Worm (Caenorhabditis elegans): ENCODE data around the gene R10E4.11.

R10E4.11 gene

DNA sequence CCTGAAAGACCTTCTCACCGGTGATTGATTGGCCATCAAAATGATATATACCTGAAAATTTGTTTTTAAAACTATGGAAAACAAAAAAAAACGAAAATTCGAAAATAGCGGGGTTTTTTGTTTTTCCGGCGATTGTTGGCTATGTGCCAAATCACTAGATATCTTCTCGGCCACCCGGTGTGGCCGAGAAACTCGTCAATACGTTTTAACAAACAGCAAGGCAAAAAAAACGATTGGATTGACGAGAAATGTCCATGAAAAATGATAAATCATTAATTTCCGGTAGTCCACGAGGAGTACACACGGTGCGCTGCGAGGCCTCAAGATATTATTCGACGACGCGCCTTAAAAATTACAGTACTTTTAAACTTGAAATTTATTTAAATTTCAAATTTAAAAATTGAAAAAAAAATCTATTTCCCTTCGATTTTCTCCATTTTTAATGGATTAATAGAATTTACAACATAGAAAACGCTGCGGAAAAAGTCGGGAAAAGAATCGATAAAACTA, at the start of gene R10E4.11:
TSS of gene R10E4.11 (minus strand) at position 51 of the 510 bp plus-strand sequence.
- TF ChIP-seq him-1 (tag; optimal IDR thresholded peaks at IDR 0.05) = no peak
- TF ChIP-seq dao-5 (tag; optimal IDR thresholded peaks at IDR 0.05) = no peak
- no peak for TF ChIP-seq W03F9.2 (tag; optimal IDR thresholded peaks at IDR 0.05)

DNA sequence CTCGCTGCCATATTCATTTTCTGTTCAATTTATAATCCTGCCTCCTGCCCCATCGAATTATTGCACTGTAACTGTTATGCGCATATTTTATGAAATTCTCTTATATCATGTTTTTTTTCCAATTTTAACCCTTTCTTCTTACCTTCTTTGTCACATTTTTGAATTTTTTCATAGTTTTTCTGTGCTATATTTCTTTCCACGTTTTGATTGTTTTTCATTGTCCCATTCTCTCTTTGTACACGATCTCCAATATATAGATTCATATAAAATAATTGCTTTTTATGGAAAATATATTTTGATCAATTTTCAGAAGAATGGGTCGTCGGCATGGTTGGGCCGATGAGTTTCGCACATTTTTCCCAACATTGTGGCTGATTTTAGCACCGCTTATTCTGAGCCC, 49.0 kb upstream of the R10E4.11 start, which contains the start of gene B0285.6:
TSS of gene B0285.6 (plus strand) at position 301 of the 400 bp plus-strand sequence.
- TF ChIP-seq dao-5 (tag; optimal IDR thresholded peaks at IDR 0.05) (no peak), W03F9.2 (tag; optimal IDR thresholded peaks at IDR 0.05) (no peak), him-1 (tag; optimal IDR thresholded peaks at IDR 0.05) (no peak)

DNA sequence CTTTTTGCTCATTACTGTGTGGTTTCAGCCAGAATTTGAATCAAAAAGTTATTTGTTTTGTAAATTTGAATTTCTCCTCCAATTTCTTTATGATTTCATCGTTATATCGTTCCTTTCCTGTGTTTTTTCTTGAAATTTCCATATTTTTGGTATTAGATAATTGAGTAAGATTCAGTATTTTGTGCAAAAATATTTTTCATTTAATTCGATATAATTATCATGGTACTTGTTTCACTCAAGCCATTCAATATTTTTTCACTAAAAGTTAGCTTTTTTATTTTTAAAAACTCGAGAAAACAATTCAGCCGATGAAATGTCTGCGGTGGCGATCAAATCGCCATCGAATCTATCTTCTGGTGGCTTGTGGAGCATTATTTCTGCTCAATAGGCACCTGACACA, 44.2 kb upstream of the R10E4.11 start, which contains the start of gene hse-5:
TSS of gene hse-5 (plus strand) at position 301 of the 400 bp plus-strand sequence.
- TF ChIP-seq W03F9.2 (tag; optimal IDR thresholded peaks at IDR 0.05) (no peak), dao-5 (tag; optimal IDR thresholded peaks at IDR 0.05) (no peak), him-1 (tag; optimal IDR thresholded peaks at IDR 0.05) (no peak)

DNA sequence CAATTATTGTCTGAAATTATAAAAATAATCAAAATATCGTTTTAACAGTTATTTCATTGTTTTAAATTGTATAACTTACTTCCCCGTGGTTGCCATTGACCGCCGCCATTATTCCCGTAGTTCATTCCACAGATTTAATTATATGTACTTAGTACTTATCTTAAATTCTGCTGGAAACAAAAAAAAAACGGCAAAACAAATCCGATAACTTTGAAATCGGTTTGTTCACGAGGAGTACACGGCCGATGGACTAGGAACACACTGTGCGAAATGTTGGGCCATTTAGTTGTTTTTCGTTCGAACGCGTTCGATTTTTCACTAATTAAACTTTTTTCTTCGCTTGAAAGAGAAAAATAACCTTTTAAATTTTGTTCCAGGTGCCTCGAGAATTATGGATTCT, 42.2 kb upstream of the R10E4.11 start, which contains the start of the genes B0285.3 and lcmt-1:
TSS of gene B0285.3 (minus strand) at position 267 of the 400 bp plus-strand sequence.
TSS of gene lcmt-1 (plus strand) at position 377 of the 400 bp plus-strand sequence.
- TF ChIP-seq W03F9.2 (tag; optimal IDR thresholded peaks at IDR 0.05) = peak; percentile 55
- no peak for TF ChIP-seq dao-5 (tag; optimal IDR thresholded peaks at IDR 0.05)
- no peak for TF ChIP-seq him-1 (tag; optimal IDR thresholded peaks at IDR 0.05)

DNA sequence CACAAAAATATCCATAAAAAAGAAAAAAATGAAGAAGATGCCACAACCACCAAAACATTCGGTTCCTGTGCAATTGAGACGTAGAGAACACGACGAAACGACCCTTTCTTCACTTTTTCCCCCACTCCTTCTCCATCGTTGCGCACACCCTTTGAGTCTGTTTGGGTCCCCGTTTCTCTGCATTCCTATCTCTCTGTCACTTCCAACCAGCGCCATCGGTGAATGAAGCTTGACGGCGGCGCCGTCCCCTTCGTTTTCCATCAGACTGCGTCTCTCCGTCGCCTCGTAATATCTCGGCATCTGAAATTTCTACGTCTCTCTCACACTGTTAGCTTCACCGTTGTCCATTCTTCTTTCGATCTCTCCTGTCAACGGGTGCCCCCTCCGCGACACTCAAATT, 34.8 kb upstream of the R10E4.11 start:
- TF ChIP-seq dao-5 (tag; optimal IDR thresholded peaks at IDR 0.05) (no peak), him-1 (tag; optimal IDR thresholded peaks at IDR 0.05) (no peak), W03F9.2 (tag; optimal IDR thresholded peaks at IDR 0.05) (peak; percentile 27)

DNA sequence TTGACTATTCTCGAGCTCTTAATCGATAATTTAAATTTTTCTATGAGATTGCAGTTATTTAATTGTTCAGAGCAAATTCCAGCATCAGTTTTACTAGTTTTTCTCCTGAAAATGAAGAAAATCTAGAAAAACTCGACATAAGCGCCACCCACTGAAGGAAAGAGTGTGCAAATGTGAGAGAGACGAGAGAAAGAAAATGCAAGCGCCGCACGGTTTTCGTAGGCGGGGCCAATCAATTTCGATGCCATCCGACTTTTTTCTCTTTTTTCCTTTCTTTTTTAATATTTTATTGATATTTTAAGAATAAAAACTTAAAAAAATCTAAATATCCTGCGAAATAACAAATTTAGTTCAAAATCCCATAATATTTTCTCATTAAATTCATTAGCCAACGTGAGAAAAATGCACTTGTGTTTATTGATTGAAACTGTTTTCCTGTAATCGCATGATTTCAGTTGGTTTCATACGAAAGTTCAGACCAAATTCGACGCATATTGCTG, 31.8 kb upstream of the R10E4.11 start, which contains the start of gene cdk-12:
TSS of gene cdk-12 (plus strand) at position 450 of the 500 bp plus-strand sequence.
- TF ChIP-seq him-1 (tag; optimal IDR thresholded peaks at IDR 0.05) (no peak), W03F9.2 (tag; optimal IDR thresholded peaks at IDR 0.05) (peak; percentile 67), dao-5 (tag; optimal IDR thresholded peaks at IDR 0.05) (no peak)

DNA sequence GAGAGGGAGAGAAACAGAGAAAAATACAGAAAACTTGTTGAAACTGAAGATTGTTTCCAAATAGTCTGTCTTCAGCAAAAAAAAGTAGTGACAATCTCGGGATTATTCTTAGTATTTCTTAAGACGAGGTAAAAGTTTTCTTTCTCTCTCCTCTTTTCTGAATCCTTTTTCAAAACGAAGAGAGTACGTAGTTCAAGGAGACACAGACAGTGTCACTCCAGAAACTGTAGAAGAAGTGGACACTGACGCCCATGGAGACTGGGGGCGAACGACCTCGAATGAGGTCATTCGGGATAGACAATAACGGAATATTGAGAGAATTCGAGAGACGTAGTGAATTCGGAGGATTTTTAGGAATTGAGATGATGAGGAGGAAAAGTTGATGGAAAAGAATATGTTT, 30.1 kb upstream of the R10E4.11 start, which contains the start of gene gly-6:
TSS of gene gly-6 (minus strand) at position 245 of the 400 bp plus-strand sequence.
- TF ChIP-seq him-1 (tag; optimal IDR thresholded peaks at IDR 0.05) = no peak
- no peak for TF ChIP-seq dao-5 (tag; optimal IDR thresholded peaks at IDR 0.05)
- TF ChIP-seq W03F9.2 (tag; optimal IDR thresholded peaks at IDR 0.05) = no peak

DNA sequence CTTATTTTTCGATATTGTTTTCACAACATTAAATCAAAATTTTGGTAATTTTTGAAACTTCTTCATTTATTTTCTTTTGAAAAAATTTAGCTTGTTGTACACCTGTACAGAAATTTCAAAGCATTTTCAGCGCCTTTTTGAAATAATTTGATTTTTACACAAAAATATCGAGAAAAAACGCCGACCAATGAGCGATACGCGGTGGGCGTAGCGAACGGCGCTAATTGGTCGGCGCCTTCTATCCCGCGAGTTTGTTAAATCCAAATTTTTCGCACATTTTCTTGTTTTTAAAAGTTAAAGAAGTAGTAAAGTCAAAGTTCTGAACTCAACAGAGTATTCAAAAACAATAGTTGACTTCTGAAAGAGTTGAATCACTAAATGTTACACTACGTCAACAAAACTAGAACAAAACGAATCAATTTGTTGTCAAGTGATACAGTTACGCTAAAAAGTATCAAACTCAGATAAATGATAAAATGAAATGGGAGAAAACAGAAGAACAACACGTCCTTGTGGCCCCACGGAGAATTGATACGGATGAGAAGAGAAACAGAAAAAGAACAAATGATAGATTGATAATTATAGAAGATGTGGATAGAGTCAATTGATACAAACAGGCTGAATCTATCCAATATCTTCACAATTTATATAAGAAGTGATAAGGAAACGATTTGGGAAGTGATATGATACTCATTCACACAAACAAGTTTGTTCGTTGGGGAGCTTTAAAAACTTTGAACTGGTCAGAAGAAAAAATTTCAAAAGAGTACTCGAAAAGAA, 27.6 kb upstream of the R10E4.11 start:
- TF ChIP-seq W03F9.2 (tag; optimal IDR thresholded peaks at IDR 0.05) = no peak
- TF ChIP-seq dao-5 (tag; optimal IDR thresholded peaks at IDR 0.05) = no peak
- no peak for TF ChIP-seq him-1 (tag; optimal IDR thresholded peaks at IDR 0.05)

DNA sequence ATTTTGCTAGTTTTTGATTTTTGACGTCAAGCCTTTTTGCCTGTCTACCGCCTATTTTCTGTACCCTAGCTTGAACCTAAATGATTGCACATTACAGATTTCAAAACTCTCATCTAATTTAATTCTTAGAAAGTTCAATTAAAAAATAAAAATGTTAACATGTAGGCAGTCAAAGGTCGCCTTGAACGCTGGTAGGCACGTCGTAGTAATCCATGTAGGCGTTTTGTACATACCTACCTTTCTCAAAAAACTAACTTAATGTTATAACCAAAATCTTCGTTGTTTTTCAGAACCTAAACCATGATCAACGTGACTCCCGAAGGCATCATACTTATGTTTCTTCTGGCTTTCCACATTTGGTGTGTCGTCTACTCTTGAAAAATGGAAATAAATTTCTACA, 23.0 kb upstream of the R10E4.11 start, which contains the start of gene H38K22.9:
TSS of gene H38K22.9 (plus strand) at position 301 of the 400 bp plus-strand sequence.
- TF ChIP-seq him-1 (tag; optimal IDR thresholded peaks at IDR 0.05) (no peak), W03F9.2 (tag; optimal IDR thresholded peaks at IDR 0.05) (no peak), dao-5 (tag; optimal IDR thresholded peaks at IDR 0.05) (no peak)

DNA sequence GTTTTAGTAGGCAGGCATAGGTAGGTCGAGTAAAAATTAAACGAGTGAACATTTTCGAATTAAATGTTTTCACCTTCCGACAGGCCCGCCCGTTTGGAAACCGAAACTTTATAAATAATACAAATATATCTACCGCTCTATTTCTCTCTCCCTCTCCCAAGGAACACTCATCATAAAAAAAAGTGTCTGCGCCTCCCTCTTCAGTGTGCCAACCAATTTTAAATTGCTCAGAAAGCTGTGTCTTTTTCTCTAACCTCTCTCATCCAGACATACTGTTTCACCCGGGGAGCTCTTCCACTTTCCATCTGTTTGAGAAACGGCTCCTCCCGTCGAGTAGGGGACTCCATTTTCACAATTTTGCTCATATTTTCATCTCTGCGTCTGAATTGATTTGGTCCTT, 22.3 kb upstream of the R10E4.11 start:
- no peak for TF ChIP-seq dao-5 (tag; optimal IDR thresholded peaks at IDR 0.05)
- TF ChIP-seq W03F9.2 (tag; optimal IDR thresholded peaks at IDR 0.05) = no peak

DNA sequence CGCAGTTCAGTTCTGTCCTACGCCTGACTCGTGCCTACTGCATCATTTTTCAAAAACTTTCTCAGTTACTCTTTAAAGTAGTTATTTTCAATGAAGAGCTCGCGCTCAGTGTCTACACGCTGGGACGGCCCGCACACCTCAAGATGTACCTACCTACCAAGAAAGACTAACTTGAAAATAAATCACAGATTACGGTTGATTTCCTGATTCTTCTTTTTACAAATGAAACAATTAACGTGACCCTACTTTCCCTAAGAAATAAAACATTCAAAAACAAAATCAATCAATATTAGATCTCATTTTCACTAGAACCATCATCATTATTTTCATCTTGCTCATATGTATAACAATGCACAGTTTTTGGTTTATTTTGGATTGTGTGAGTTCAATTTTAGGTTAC, 20.6 kb upstream of the R10E4.11 start, which contains the start of gene H38K22.7:
TSS of gene H38K22.7 (plus strand) at position 301 of the 400 bp plus-strand sequence.
- TF ChIP-seq him-1 (tag; optimal IDR thresholded peaks at IDR 0.05) (no peak), dao-5 (tag; optimal IDR thresholded peaks at IDR 0.05) (no peak)

DNA sequence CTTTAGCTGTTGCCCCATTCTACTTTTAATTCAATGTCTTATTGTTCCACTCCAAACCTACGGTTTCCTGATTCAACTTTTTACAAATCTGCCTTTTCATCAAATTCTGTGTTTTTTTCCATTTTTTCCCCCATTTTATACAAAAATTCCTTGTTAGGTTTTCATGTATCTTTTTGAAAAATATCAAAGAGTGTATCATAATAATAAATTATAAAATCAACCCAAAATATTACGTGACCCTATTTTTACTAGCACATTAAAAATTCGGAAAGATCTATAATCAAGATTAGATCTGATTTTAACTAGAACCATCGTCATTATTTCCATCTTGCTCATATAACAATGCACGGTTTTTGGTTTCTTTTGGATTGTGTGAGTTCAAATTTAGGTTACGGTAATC, 19.3 kb upstream of the R10E4.11 start, which contains the start of gene H38K22.6:
TSS of gene H38K22.6 (plus strand) at position 301 of the 400 bp plus-strand sequence.
- TF ChIP-seq him-1 (tag; optimal IDR thresholded peaks at IDR 0.05) = no peak
- TF ChIP-seq dao-5 (tag; optimal IDR thresholded peaks at IDR 0.05) = no peak
- no peak for TF ChIP-seq W03F9.2 (tag; optimal IDR thresholded peaks at IDR 0.05)

DNA sequence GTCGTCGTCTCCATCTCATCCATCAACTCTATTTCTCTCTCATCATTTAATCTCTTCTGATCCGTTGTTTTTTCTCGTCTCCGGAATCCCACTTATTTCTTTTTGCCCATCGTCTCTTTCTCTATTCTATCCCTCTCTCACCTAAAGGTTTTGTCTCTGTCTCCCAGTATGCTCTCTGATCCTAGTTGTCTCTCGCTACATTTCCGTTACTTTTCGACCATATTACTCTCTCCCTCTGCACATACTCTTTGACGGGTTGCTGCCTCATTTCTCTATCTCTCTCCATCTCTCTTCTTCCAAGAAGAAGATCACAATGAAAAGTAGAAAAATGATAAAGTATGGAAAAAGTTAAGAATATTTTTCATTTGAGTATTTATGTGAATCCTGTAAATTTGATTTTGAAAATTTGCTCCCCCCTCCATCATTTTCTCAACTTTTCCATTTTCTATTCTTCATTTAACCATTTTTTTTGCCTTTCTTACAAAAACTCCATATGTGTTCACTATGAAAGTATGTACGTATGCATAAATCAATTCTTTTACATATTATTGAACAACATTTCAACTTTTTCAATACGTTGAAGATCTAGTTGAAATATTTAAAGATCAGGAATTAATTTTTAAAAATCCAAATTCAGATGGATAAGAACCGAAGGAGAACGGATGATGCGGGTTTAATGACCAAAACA, 16.4 kb upstream of the R10E4.11 start, which contains the start of gene tag-131:
TSS of gene tag-131 (plus strand) at position 638 of the 688 bp plus-strand sequence.
- no peak for TF ChIP-seq him-1 (tag; optimal IDR thresholded peaks at IDR 0.05)

Measured in whole organism, L4/young adult.